Fruit fly (Drosophila melanogaster) whole organism, embryonic: Measurements from ENCODE around the gene Lasp.

ENCODE experiments used
- Abd-B ChIP-seq: fragments of 200-800 bp; sonication (Bioruptor generic); optimal IDR thresholded peaks from 2 replicates; lab custom pipeline; 2018; ENCODE audit warnings: missing biosample characterization, mild to moderate bottlenecking, missing genetic modification characterization, moderate library complexity
- Asciz ChIP-seq: fragments of 200-800 bp; sonication (Bioruptor generic); optimal IDR thresholded peaks from 2 replicates; lab custom pipeline; 2017; ENCODE audit warnings: missing biosample characterization, mild to moderate bottlenecking, missing genetic modification characterization, missing genetic modification reagents
- CG10147 ChIP-seq: fragments of 200-800 bp; sonication (Bioruptor generic); optimal IDR thresholded peaks from 2 replicates; lab custom pipeline; 2019; ENCODE audit warnings: missing biosample characterization, mild to moderate bottlenecking, missing genetic modification characterization, moderate library complexity
- CG10209 ChIP-seq: fragments of 200-800 bp; sonication (Bioruptor generic); optimal IDR thresholded peaks from 3 replicates; lab custom pipeline; 2017; ENCODE audit warnings: missing biosample characterization, mild to moderate bottlenecking, missing genetic modification characterization, missing genetic modification reagents
- CG12155 ChIP-seq: fragments of 200-800 bp; sonication (Bioruptor generic); optimal IDR thresholded peaks from 3 replicates; lab custom pipeline; 2016; ENCODE audit warnings: missing biosample characterization, missing genetic modification characterization
- CG12659 ChIP-seq: fragments of 200-800 bp; sonication (Bioruptor generic); optimal IDR thresholded peaks from 3 replicates; lab custom pipeline; 2017; ENCODE audit warnings: mild to moderate bottlenecking, missing biosample characterization, missing genetic modification reagents, missing genetic modification characterization
- CG12942 ChIP-seq: fragments of 200-800 bp; sonication (Bioruptor generic); optimal IDR thresholded peaks from 3 replicates; lab custom pipeline; 2016; ENCODE audit warnings: missing biosample characterization, missing genetic modification characterization
- CG13123 ChIP-seq: fragments of 200-800 bp; sonication (Bioruptor generic); optimal IDR thresholded peaks from 2 replicates; lab custom pipeline; 2016; ENCODE audit warnings: missing biosample characterization, missing genetic modification characterization
- CG18764 ChIP-seq: fragments of 200-800 bp; sonication (Bioruptor generic); optimal IDR thresholded peaks from 3 replicates; lab custom pipeline; 2016; ENCODE audit warnings: missing biosample characterization, missing genetic modification characterization
- CG2120 ChIP-seq: fragments of 200-800 bp; sonication (Bioruptor generic); optimal IDR thresholded peaks from 3 replicates; lab custom pipeline; 2016; ENCODE audit warnings: missing biosample characterization, missing genetic modification characterization
- CG6272 ChIP-seq: fragments of 200-800 bp; sonication (Bioruptor generic); IDR thresholded peaks from 2 replicates; pipeline ENCODE4 v1.3.6; 2022; ENCODE audit warnings: missing biosample characterization, missing genetic modification characterization
- CG6765 ChIP-seq: fragments of 200-800 bp; sonication (Bioruptor generic); optimal IDR thresholded peaks from 3 replicates; lab custom pipeline; 2017; ENCODE audit warnings: missing biosample characterization, mild to moderate bottlenecking, missing genetic modification characterization
- CG8388 ChIP-seq: fragments of 200-800 bp; sonication (Bioruptor generic); optimal IDR thresholded peaks from 2 replicates; lab custom pipeline; 2019; ENCODE audit warnings: missing biosample characterization, mild to moderate bottlenecking, missing genetic modification characterization, moderate library complexity
- CG8924 ChIP-seq: fragments of 200-800 bp; optimal IDR thresholded peaks from 3 replicates; lab custom pipeline; 2019; ENCODE audit warnings: missing biosample characterization, mild to moderate bottlenecking, missing genetic modification characterization, moderate library complexity
- CG9437 ChIP-seq: fragments of 200-800 bp; sonication (Bioruptor generic); optimal IDR thresholded peaks from 2 replicates; lab custom pipeline; 2018; ENCODE audit warnings: missing biosample characterization, mild to moderate bottlenecking, missing genetic modification characterization
- Drgx ChIP-seq: fragments of 200-800 bp; sonication (Bioruptor generic); IDR thresholded peaks from 2 replicates; pipeline ENCODE4 v1.3.6; 2022; ENCODE audit warnings: missing biosample characterization, missing genetic modification characterization
- Eip74EF ChIP-seq, 2 experiments: fragments of 200-800 bp in 1 of 2; fragments of >200 bp in 1 of 2; sonication (Bioruptor generic) in 1 of 2; optimal IDR thresholded peaks; 2 replicates each; lab custom pipeline; 2017 to 2019; ENCODE audit warnings: missing biosample characterization in 2 of 2, missing genetic modification characterization in 2 of 2, mild to moderate bottlenecking in 1 of 2, moderate library complexity in 1 of 2
- Fer1 ChIP-seq: fragments of 200-800 bp; sonication (Bioruptor generic); optimal IDR thresholded peaks from 2 replicates; lab custom pipeline; 2017; ENCODE audit warnings: missing biosample characterization, mild to moderate bottlenecking, missing genetic modification characterization
- Hand ChIP-seq: fragments of 200-800 bp; sonication (Bioruptor generic); optimal IDR thresholded peaks from 2 replicates; lab custom pipeline; 2017; ENCODE audit warnings: mild to moderate bottlenecking, missing biosample characterization, missing genetic modification reagents, missing genetic modification characterization
- HmgZ ChIP-seq: fragments of 200-800 bp; sonication (Bioruptor generic); optimal IDR thresholded peaks from 2 replicates; lab custom pipeline; 2018; ENCODE audit warnings: missing biosample characterization, mild to moderate bottlenecking, missing genetic modification characterization
- Hmr ChIP-seq: fragments of 200-800 bp; sonication (Bioruptor generic); optimal IDR thresholded peaks from 3 replicates; lab custom pipeline; 2017; ENCODE audit warnings: mild to moderate bottlenecking, missing biosample characterization, missing genetic modification reagents, missing genetic modification characterization
- Hr51 ChIP-seq, 2 experiments: fragments of 200-800 bp; sonication (Bioruptor generic); optimal IDR thresholded peaks; 2 replicates in 1 of 2; 3 replicates in 1 of 2; lab custom pipeline; 2016 to 2018; ENCODE audit warnings: missing biosample characterization in 2 of 2, missing genetic modification characterization in 2 of 2, mild to moderate bottlenecking in 1 of 2, moderate library complexity in 1 of 2
- Hsf ChIP-seq: fragments of 200-800 bp; sonication (Bioruptor generic); optimal IDR thresholded peaks from 3 replicates; lab custom pipeline; 2016; ENCODE audit warnings: missing biosample characterization, missing genetic modification characterization
- Jarid2 ChIP-seq: fragments of 200-800 bp; sonication (Bioruptor generic); optimal IDR thresholded peaks from 3 replicates; lab custom pipeline; 2017; ENCODE audit warnings: mild to moderate bottlenecking, missing biosample characterization, missing genetic modification reagents, missing genetic modification characterization
- Med ChIP-seq: fragments of 200-800 bp; sonication (Bioruptor generic); peaks from one replicate; lab custom pipeline; 2016; ENCODE audit warnings: missing biosample characterization, missing genetic modification characterization, mild to moderate bottlenecking, inconsistent platforms, moderate library complexity
- NK7.1 ChIP-seq: fragments of 200-800 bp; sonication (Bioruptor generic); optimal IDR thresholded peaks from 3 replicates; lab custom pipeline; 2016; ENCODE audit warnings: missing biosample characterization, missing genetic modification characterization
- Neu2 ChIP-seq: fragments of 200-800 bp; sonication (Bioruptor generic); optimal IDR thresholded peaks from 3 replicates; lab custom pipeline; 2016; ENCODE audit warnings: missing biosample characterization, missing genetic modification characterization, borderline replicate concordance
- Oaz ChIP-seq: fragments of 200-800 bp; sonication (Bioruptor generic); IDR thresholded peaks from 2 replicates; pipeline ENCODE4 v1.3.6; 2022; ENCODE audit warnings: missing biosample characterization, missing genetic modification characterization
- Ravus ChIP-seq: fragments of 200-800 bp; sonication (Bioruptor generic); IDR thresholded peaks from 2 replicates; pipeline ENCODE4 v1.3.6; 2022; ENCODE audit warnings: missing biosample characterization, missing genetic modification characterization
- ap ChIP-seq: fragments of 200-800 bp; sonication (Bioruptor generic); IDR thresholded peaks from 2 replicates; pipeline ENCODE4 v1.3.6; 2022; ENCODE audit warnings: missing biosample characterization, missing genetic modification characterization
- ash1 ChIP-seq: fragments of 200-800 bp; sonication (Bioruptor generic); optimal IDR thresholded peaks from 2 replicates; lab custom pipeline; 2018; ENCODE audit warnings: missing biosample characterization, mild to moderate bottlenecking, missing genetic modification characterization
- az2 ChIP-seq: fragments of 200-800 bp; sonication (Bioruptor generic); optimal IDR thresholded peaks from 3 replicates; lab custom pipeline; 2016; ENCODE audit warnings: missing biosample characterization, missing genetic modification characterization
- bab2 ChIP-seq: fragments of 200-800 bp; sonication (Bioruptor generic); optimal IDR thresholded peaks from 2 replicates; lab custom pipeline; 2016; ENCODE audit warnings: missing biosample characterization, missing genetic modification characterization
- bcd ChIP-seq: fragments of 200-800 bp; sonication (Bioruptor generic); optimal IDR thresholded peaks from 2 replicates; lab custom pipeline; 2017; ENCODE audit warnings: missing biosample characterization, mild to moderate bottlenecking, missing genetic modification characterization
- chif ChIP-seq, 2 experiments: fragments of 200-800 bp; sonication (Bioruptor generic); optimal IDR thresholded peaks; 3 replicates each; lab custom pipeline; 2016; ENCODE audit warnings: missing biosample characterization in 2 of 2, missing genetic modification characterization in 2 of 2
- crc ChIP-seq: fragments of 200-800 bp; sonication (Bioruptor generic); optimal IDR thresholded peaks from 2 replicates; lab custom pipeline; 2016; ENCODE audit warnings: missing biosample characterization, missing genetic modification characterization
- danr ChIP-seq: fragments of 200-800 bp; sonication (Bioruptor generic); IDR thresholded peaks from 2 replicates; pipeline ENCODE4 v1.3.6; 2022; ENCODE audit warnings: missing biosample characterization, missing genetic modification characterization
- grau ChIP-seq: fragments of 200-800 bp; optimal IDR thresholded peaks from 3 replicates; lab custom pipeline; 2019; ENCODE audit warnings: missing biosample characterization, mild to moderate bottlenecking, missing genetic modification characterization, moderate library complexity
- gsb ChIP-seq: fragments of 200-800 bp; sonication (Bioruptor generic); IDR thresholded peaks from 2 replicates; pipeline ENCODE4 v1.3.6; 2022; ENCODE audit warnings: missing biosample characterization, missing genetic modification characterization
- inv ChIP-seq: fragments of 200-800 bp; sonication (Bioruptor generic); IDR thresholded peaks from 2 replicates; pipeline ENCODE4 v1.3.6; 2022; ENCODE audit warnings: missing biosample characterization, missing genetic modification characterization; ENCODE audit not compliant: partially characterized antibody
- kah ChIP-seq: fragments of 200-800 bp; sonication (Bioruptor generic); optimal IDR thresholded peaks from 2 replicates; lab custom pipeline; 2018; ENCODE audit warnings: missing biosample characterization, mild to moderate bottlenecking, missing genetic modification characterization
- klu ChIP-seq: fragments of 200-800 bp; sonication (Bioruptor generic); IDR thresholded peaks from 2 replicates; pipeline ENCODE4 v1.3.6; 2022; ENCODE audit warnings: missing biosample characterization, missing genetic modification characterization
- lilli ChIP-seq: fragments of 200-800 bp; sonication (Bioruptor generic); optimal IDR thresholded peaks from 3 replicates; lab custom pipeline; 2016; ENCODE audit warnings: missing biosample characterization, missing genetic modification characterization
- lola ChIP-seq, 3 experiments: fragments of >200 bp in 2 of 3; fragments of 200-800 bp in 1 of 3; sonication (Bioruptor generic) in 1 of 3; optimal IDR thresholded peaks; 2 replicates each; lab custom pipeline; 2017 to 2019; ENCODE audit warnings: missing biosample characterization in 3 of 3, missing genetic modification characterization in 3 of 3, mild to moderate bottlenecking in 1 of 3, moderate library complexity in 1 of 3
- pho ChIP-seq: fragments of 200-800 bp; sonication (Bioruptor generic); optimal IDR thresholded peaks from 2 replicates; lab custom pipeline; 2016; ENCODE audit warnings: missing biosample characterization, missing genetic modification characterization
- prd ChIP-seq, 3 experiments: fragments of >200 bp in 2 of 3; fragments of 200-800 bp in 1 of 3; sonication (Bioruptor generic) in 1 of 3; optimal IDR thresholded peaks in 2 of 3; IDR thresholded peaks in 1 of 3; 2 replicates in 2 of 3; 3 replicates in 1 of 3; pipeline versions ENCODE4 v1.3.6 to Lab custom; 2017 to 2022; ENCODE audit warnings: missing biosample characterization in 1 of 3, missing genetic modification characterization in 1 of 3
- sens-2 ChIP-seq: fragments of 200-800 bp; sonication (Bioruptor generic); IDR thresholded peaks from 2 replicates; pipeline ENCODE4 v1.3.6; 2022; ENCODE audit warnings: missing biosample characterization, missing genetic modification characterization
- sisA ChIP-seq: fragments of 200-800 bp; sonication (Bioruptor generic); IDR thresholded peaks from 2 replicates; pipeline ENCODE4 v1.3.6; 2022; ENCODE audit warnings: missing biosample characterization, missing genetic modification characterization
- tio ChIP-seq: fragments of 200-800 bp; sonication (Bioruptor generic); optimal IDR thresholded peaks from 2 replicates; lab custom pipeline; 2017; ENCODE audit warnings: missing biosample characterization, missing genetic modification characterization, inconsistent platforms
- zf30C ChIP-seq: fragments of 200-800 bp; sonication (Bioruptor generic); optimal IDR thresholded peaks from 3 replicates; lab custom pipeline; 2018; ENCODE audit warnings: missing biosample characterization, mild to moderate bottlenecking, missing genetic modification characterization

The Lasp gene

dm6 chr3L:16657014-16657413 lies 54.5 kb downstream of the Lasp start (continued):
- TF ChIP-seq Drgx (GFP tag; lab: Robert Waterston, UW): peak; percentile 48; the same call in 1 of the 2 replicates
- peak; percentile 23 for TF ChIP-seq tio (GFP tag; lab: Kevin White, UChicago)
- no peak for TF ChIP-seq crc (GFP tag; lab: Kevin White, UChicago)
- peak; percentile 15 for TF ChIP-seq CG12659 (GFP tag; lab: Kevin White, UChicago)
- no peak for TF ChIP-seq ash1
- TF ChIP-seq HmgZ: no peak
- TF ChIP-seq pho (GFP tag; lab: Kevin White, UChicago): no peak
- peak in 1 of 2 experiments; percentile 20 for TF ChIP-seq Eip74EF (GFP tag; optimal IDR thresholded peaks at IDR 0.05; lab: Kevin White, UChicago)
- TF ChIP-seq lilli: peak; percentile 30
- no peak for TF ChIP-seq CG8388 (GFP tag; lab: Kevin White, UChicago)
- TF ChIP-seq CG10209 (GFP tag; lab: Kevin White, UChicago): peak; percentile 17
- no peak for TF ChIP-seq gsb (GFP tag; lab: Robert Waterston, UW)
- TF ChIP-seq danr (GFP tag; lab: Robert Waterston, UW): 0 out of 2 replicates have a peak, but pooled peaks have one; percentile 5
- TF ChIP-seq bab2: peak; percentile 10
- peak; percentile 17 for TF ChIP-seq CG6765 (GFP tag; lab: Kevin White, UChicago)
- TF ChIP-seq zf30C (GFP tag; lab: Kevin White, UChicago): no peak
- TF ChIP-seq Hsf (GFP tag; lab: Kevin White, UChicago): peak; percentile 17
- no peak for TF ChIP-seq chif (GFP tag; optimal IDR thresholded peaks at IDR 0.05; lab: Kevin White, UChicago)
- TF ChIP-seq Ravus (GFP tag; lab: Robert Waterston, UW): no peak
- TF ChIP-seq Neu2 (GFP tag; lab: Kevin White, UChicago): no peak
- TF ChIP-seq CG9437: peak; percentile 9
- TF ChIP-seq Hmr (GFP tag; lab: Kevin White, UChicago): peak; percentile 39
- no peak for TF ChIP-seq klu (GFP tag; lab: Robert Waterston, UW)
- no peak for TF ChIP-seq CG12942 (GFP tag; lab: Kevin White, UChicago)
- peak; percentile 29 for TF ChIP-seq Asciz
- no peak for TF ChIP-seq kah
- no peak for TF ChIP-seq inv (GFP tag; lab: Robert Waterston, UW)
- TF ChIP-seq Jarid2 (GFP tag; lab: Kevin White, UChicago): no peak
- peak in 1 of 2 experiments; percentile 50 for TF ChIP-seq Hr51 (GFP tag; optimal IDR thresholded peaks at IDR 0.05; lab: Kevin White, UChicago)
- TF ChIP-seq CG10147: peak; percentile 47
- TF ChIP-seq prd (optimal IDR thresholded peaks at IDR 0.05; lab: Kevin White, UChicago): no peak
- peak; percentile 48; the same call in 2 of the 3 replicates for TF ChIP-seq prd (GFP tag; IDR thresholded peaks at IDR 0.05; lab: Robert Waterston, UW)
- TF ChIP-seq sens-2 (GFP tag; lab: Robert Waterston, UW): no peak
- TF ChIP-seq Fer1 (GFP tag; lab: Kevin White, UChicago): peak; percentile 48
- peak; percentile 48 for TF ChIP-seq CG2120 (GFP tag; lab: Kevin White, UChicago)
- TF ChIP-seq CG12155 (GFP tag; lab: Kevin White, UChicago): peak; percentile 7
- peak; percentile 31 for TF ChIP-seq sisA (GFP tag; lab: Robert Waterston, UW)
- TF ChIP-seq CG6272 (GFP tag; lab: Robert Waterston, UW): no peak
- peak; percentile 46 for TF ChIP-seq bcd
- TF ChIP-seq ap (GFP tag; lab: Robert Waterston, UW): no peak
- peak; percentile 16 for TF ChIP-seq Abd-B (GFP tag; lab: Kevin White, UChicago)
- peak in 1 of 3 experiments; percentile 6 for TF ChIP-seq lola (GFP tag; optimal IDR thresholded peaks at IDR 0.05; lab: Kevin White, UChicago)
- TF ChIP-seq NK7.1 (GFP tag; lab: Kevin White, UChicago): no peak
- TF ChIP-seq Hand: peak; percentile 4
- TF ChIP-seq CG8924 (tag; lab: Kevin White, UChicago): peak; percentile 35
- TF ChIP-seq Med (GFP tag; lab: Kevin White, UChicago): peak; percentile 82
- no peak for TF ChIP-seq az2 (GFP tag; lab: Kevin White, UChicago)
- peak; percentile 50 for TF ChIP-seq grau (tag; lab: Kevin White, UChicago)
- no peak for TF ChIP-seq CG13123 (GFP tag; lab: Kevin White, UChicago)
- TF ChIP-seq Oaz (GFP tag; lab: Robert Waterston, UW): no peak
- TF ChIP-seq CG18764 (GFP tag; lab: Kevin White, UChicago): no peak
